Worm (Caenorhabditis elegans) whole organism, L2 larva: ENCODE data around the gene B0365.9.

Source experiments
- ZK546.5 ChIP-seq: sonication (generic microtip); optimal IDR thresholded peaks from 2 replicates; lab custom pipeline; 2017; ENCODE audit warnings: missing biosample characterization, missing genetic modification characterization
- egl-27 ChIP-seq: sonication (generic microtip); optimal IDR thresholded peaks from 3 replicates; lab custom pipeline; 2017; ENCODE audit warnings: missing biosample characterization, missing genetic modification reagents, missing genetic modification characterization
- elt-1 ChIP-seq: fragments of 150-350 bp; optimal IDR thresholded peaks from 2 replicates; lab custom pipeline; 2014; ENCODE audit warnings: missing biosample characterization, missing genetic modification characterization
- elt-3 ChIP-seq: sonication (generic microtip); optimal IDR thresholded peaks from 2 replicates; lab custom pipeline; 2017; ENCODE audit warnings: missing biosample characterization, missing genetic modification characterization
- nhr-77 ChIP-seq: fragments of 150-350 bp; optimal IDR thresholded peaks from 2 replicates; lab custom pipeline; 2014; ENCODE audit warnings: missing biosample characterization, missing genetic modification characterization
- snpc-4 ChIP-seq: fragments of 150-350 bp; optimal IDR thresholded peaks from 2 replicates; lab custom pipeline; 2014; ENCODE audit warnings: missing biosample characterization, missing genetic modification characterization
- unc-39 ChIP-seq: fragments of 150-350 bp; optimal IDR thresholded peaks from 2 replicates; lab custom pipeline; 2014; ENCODE audit warnings: missing biosample characterization, missing genetic modification characterization
- unc-55 ChIP-seq: fragments of 150-350 bp; sonication (generic microtip); optimal IDR thresholded peaks from 3 replicates; lab custom pipeline; 2014; ENCODE audit warnings: missing biosample characterization, missing genetic modification reagents, missing genetic modification characterization

DNA sequence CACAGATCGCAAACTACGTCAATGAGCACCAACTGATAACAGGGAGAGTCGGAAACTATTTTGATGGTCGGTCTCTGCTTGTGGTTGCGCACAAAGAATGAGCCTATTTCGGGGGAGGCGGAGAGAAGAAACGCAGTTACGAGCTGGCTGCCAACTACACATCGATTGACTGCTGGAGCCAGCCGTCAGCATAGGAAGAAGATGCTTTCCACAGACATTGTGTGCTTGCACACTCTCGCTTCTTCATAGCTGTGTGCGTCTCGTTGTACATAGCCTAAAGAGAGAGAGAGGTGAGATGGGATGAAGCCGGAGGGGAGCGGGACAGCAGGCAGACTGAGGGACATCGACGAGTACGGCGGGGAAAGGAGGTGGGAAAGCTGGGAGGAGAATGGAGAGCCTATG, 2.9 kb downstream of the B0365.9 start:
- no peak for TF ChIP-seq egl-27 (tag; lab: Kevin White, UChicago)
- no peak for TF ChIP-seq ZK546.5 (tag; lab: Kevin White, UChicago)
- no peak for TF ChIP-seq snpc-4 (tag; lab: Kevin White, UChicago)
- no peak for TF ChIP-seq elt-1 (tag; lab: Kevin White, UChicago)
- peak; percentile 78 for TF ChIP-seq unc-55 (GFP tag; lab: Kevin White, UChicago)
- TF ChIP-seq unc-39 (tag; lab: Kevin White, UChicago), result peak; percentile 37
- TF ChIP-seq nhr-77 (tag; lab: Kevin White, UChicago), result no peak
- TF ChIP-seq elt-3 (tag; lab: Kevin White, UChicago), result no peak
